Worm (Caenorhabditis elegans): ENCODE measurements around the gene K05F1.10.

- TF ChIP-seq flt-1 (GFP tag; IDR thresholded peaks at IDR 0.05) (no peak), pes-1 (GFP tag; IDR thresholded peaks at IDR 0.05) (no peak), ets-7 (tag; optimal IDR thresholded peaks at IDR 0.05) (no peak), ama-1 (optimal IDR thresholded peaks at IDR 0.05) (no peak), hnd-1 (tag; optimal IDR thresholded peaks at IDR 0.05) (no peak), scrt-1 (GFP tag; IDR thresholded peaks at IDR 0.05) (no peak), tra-4 (tag; optimal IDR thresholded peaks at IDR 0.05) (no peak), B0310.2 (tag; optimal IDR thresholded peaks at IDR 0.05) (no peak), sea-1 (GFP tag; conservative IDR thresholded peaks at IDR 0.05) (no peak), tbx-37 (GFP tag; conservative IDR thresholded peaks at IDR 0.05) (no peak), hmbx-1 (tag; optimal IDR thresholded peaks at IDR 0.05) (no peak)
These were observed 27.9 kb upstream of the K05F1.10 start, which contains the start of gene gtap-1 for ce11 chrII:5833136-5833535.
